Worm (Caenorhabditis elegans) whole organism, late embryonic: ENCODE measurements around the gene D1054.1.

ENCODE experiments used
- ama-1 ChIP-seq: fragments of 150-350 bp; optimal IDR thresholded peaks from 2 replicates; lab custom pipeline; 2014
- ceh-18 ChIP-seq: sonication (generic microtip); optimal IDR thresholded peaks from 2 replicates; lab custom pipeline; 2016; ENCODE audit warnings: missing genetic modification characterization, missing compliant biosample characterization
- fkh-6 ChIP-seq: sonication (generic microtip); optimal IDR thresholded peaks from 2 replicates; lab custom pipeline; 2016; ENCODE audit warnings: missing genetic modification characterization, missing compliant biosample characterization
- pha-4 ChIP-seq: fragments of 150-350 bp; optimal IDR thresholded peaks from 2 replicates; lab custom pipeline; 2018; ENCODE audit warnings: missing biosample characterization, missing genetic modification reagents, missing genetic modification characterization
- ztf-16 ChIP-seq: sonication (generic microtip); optimal IDR thresholded peaks from 2 replicates; lab custom pipeline; 2017; ENCODE audit warnings: missing genetic modification characterization, missing compliant biosample characterization

DNA sequence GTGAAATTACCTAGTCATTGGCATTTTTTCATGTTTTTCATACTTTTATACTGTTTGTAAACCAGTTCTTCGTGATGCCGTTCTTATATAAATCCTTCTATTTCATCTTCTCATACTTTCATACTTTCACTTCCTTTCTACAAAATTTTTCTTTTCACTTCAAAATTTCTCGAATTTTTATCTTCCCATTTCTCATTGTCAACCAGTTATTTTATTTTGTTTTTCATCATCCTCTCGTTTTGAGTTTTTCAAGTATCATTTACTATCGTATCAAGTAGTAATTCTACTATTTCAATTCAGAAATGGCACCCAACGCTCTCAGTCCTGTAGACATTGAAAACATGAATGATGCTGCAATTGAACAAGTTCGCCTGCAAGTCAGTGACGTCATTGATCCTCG lies 11.4 kb downstream of the D1054.1 start, which contains the start of gene F28H7.8:
- TF ChIP-seq pha-4 (tag; lab: Kevin White, UChicago) (no peak), ceh-18 (tag; lab: Kevin White, UChicago) (no peak), ztf-16 (tag; lab: Kevin White, UChicago) (no peak), fkh-6 (tag; lab: Kevin White, UChicago) (no peak), ama-1 (lab: Kevin White, UChicago) (no peak)
